Worm (Caenorhabditis elegans) whole organism, L3 larva: ENCODE measurements around the gene C33F10.14.
A peak's percentile ranks its signal among the peaks of the same experiment; 100 is the strongest.
"Not testable (repeated sequence)": the region's sequence is repeated elsewhere in the genome, so short reads cannot be mapped to it uniquely, and the experiment has no call there.

Source experiments
- R02D3.7 ChIP-seq: fragments of 150-350 bp; optimal IDR thresholded peaks from 2 replicates; lab custom pipeline; 2014; ENCODE audit warnings: missing biosample characterization, missing genetic modification characterization
- ceh-16 ChIP-seq: sonication (generic microtip); optimal IDR thresholded peaks from 2 replicates; lab custom pipeline; 2017; ENCODE audit warnings: missing biosample characterization, missing genetic modification characterization
- ceh-28 ChIP-seq: fragments of 150-350 bp; optimal IDR thresholded peaks from 2 replicates; lab custom pipeline; 2014; ENCODE audit warnings: missing biosample characterization, missing genetic modification reagents, missing genetic modification characterization
- ceh-9 ChIP-seq: sonication (generic microtip); optimal IDR thresholded peaks from 2 replicates; lab custom pipeline; 2018; ENCODE audit warnings: missing biosample characterization, missing genetic modification characterization
- daf-12 ChIP-seq: fragments of 150-350 bp; optimal IDR thresholded peaks from 2 replicates; lab custom pipeline; 2014; ENCODE audit warnings: missing biosample characterization, missing genetic modification reagents, missing genetic modification characterization
- egl-27 ChIP-seq: sonication (generic microtip); optimal IDR thresholded peaks from 4 replicates; lab custom pipeline; 2017; ENCODE audit warnings: missing biosample characterization, missing genetic modification reagents, missing genetic modification characterization
- fkh-10 ChIP-seq: sonication (generic microtip); optimal IDR thresholded peaks from 2 replicates; lab custom pipeline; 2017; ENCODE audit warnings: missing biosample characterization, missing genetic modification reagents, missing genetic modification characterization
- fkh-2 ChIP-seq: fragments of 150-350 bp; optimal IDR thresholded peaks from 2 replicates; lab custom pipeline; 2014; ENCODE audit warnings: missing biosample characterization, missing genetic modification reagents, missing genetic modification characterization
- lin-15B ChIP-seq: fragments of 150-350 bp; optimal IDR thresholded peaks from 2 replicates; lab custom pipeline; 2014; ENCODE audit warnings: missing biosample characterization, missing genetic modification characterization
- lin-39 ChIP-seq: fragments of 150-350 bp; optimal IDR thresholded peaks from 2 replicates; lab custom pipeline; 2018; ENCODE audit warnings: missing biosample characterization, missing genetic modification reagents, missing genetic modification characterization
- mml-1 ChIP-seq: fragments of 150-350 bp; sonication (generic microtip); optimal IDR thresholded peaks from 3 replicates; lab custom pipeline; 2014; ENCODE audit warnings: missing biosample characterization, missing genetic modification characterization
- nfya-1 ChIP-seq: sonication (generic microtip); optimal IDR thresholded peaks from 2 replicates; lab custom pipeline; 2017; ENCODE audit warnings: missing genetic modification characterization, mild to moderate bottlenecking, missing compliant biosample characterization, antibody characterized with exemption, moderate library complexity; ENCODE audit not compliant: insufficient read depth
- nhr-237 ChIP-seq: fragments of 150-350 bp; optimal IDR thresholded peaks from 2 replicates; lab custom pipeline; 2014; ENCODE audit warnings: missing biosample characterization, missing genetic modification characterization
- nhr-25 ChIP-seq: sonication (generic microtip); optimal IDR thresholded peaks from 2 replicates; lab custom pipeline; 2017; ENCODE audit warnings: missing biosample characterization, missing genetic modification characterization
- nhr-67 ChIP-seq: fragments of 150-350 bp; optimal IDR thresholded peaks from 2 replicates; lab custom pipeline; 2014; ENCODE audit warnings: missing biosample characterization, missing genetic modification characterization
- pqm-1 ChIP-seq: fragments of 150-350 bp; optimal IDR thresholded peaks from 2 replicates; lab custom pipeline; 2017; ENCODE audit warnings: missing biosample characterization, missing genetic modification characterization, inconsistent platforms
- sea-2 ChIP-seq: fragments of 150-350 bp; sonication (generic microtip); optimal IDR thresholded peaks from 4 replicates; lab custom pipeline; 2014; ENCODE audit warnings: missing biosample characterization, missing genetic modification reagents, missing genetic modification characterization
- skn-1 ChIP-seq: fragments of 150-350 bp; optimal IDR thresholded peaks from 2 replicates; lab custom pipeline; 2014; ENCODE audit warnings: missing biosample characterization, missing genetic modification characterization
- tbx-2 ChIP-seq: sonication (generic microtip); optimal IDR thresholded peaks from 2 replicates; lab custom pipeline; 2016; ENCODE audit warnings: mild to moderate bottlenecking, missing genetic modification characterization, missing compliant biosample characterization
- zag-1 ChIP-seq: fragments of 150-350 bp; optimal IDR thresholded peaks from 2 replicates; lab custom pipeline; 2014; ENCODE audit warnings: missing biosample characterization, missing genetic modification characterization
- ztf-11 ChIP-seq: fragments of 150-350 bp; optimal IDR thresholded peaks from 2 replicates; lab custom pipeline; 2014; ENCODE audit warnings: missing biosample characterization, missing genetic modification characterization

Gene C33F10.14

DNA sequence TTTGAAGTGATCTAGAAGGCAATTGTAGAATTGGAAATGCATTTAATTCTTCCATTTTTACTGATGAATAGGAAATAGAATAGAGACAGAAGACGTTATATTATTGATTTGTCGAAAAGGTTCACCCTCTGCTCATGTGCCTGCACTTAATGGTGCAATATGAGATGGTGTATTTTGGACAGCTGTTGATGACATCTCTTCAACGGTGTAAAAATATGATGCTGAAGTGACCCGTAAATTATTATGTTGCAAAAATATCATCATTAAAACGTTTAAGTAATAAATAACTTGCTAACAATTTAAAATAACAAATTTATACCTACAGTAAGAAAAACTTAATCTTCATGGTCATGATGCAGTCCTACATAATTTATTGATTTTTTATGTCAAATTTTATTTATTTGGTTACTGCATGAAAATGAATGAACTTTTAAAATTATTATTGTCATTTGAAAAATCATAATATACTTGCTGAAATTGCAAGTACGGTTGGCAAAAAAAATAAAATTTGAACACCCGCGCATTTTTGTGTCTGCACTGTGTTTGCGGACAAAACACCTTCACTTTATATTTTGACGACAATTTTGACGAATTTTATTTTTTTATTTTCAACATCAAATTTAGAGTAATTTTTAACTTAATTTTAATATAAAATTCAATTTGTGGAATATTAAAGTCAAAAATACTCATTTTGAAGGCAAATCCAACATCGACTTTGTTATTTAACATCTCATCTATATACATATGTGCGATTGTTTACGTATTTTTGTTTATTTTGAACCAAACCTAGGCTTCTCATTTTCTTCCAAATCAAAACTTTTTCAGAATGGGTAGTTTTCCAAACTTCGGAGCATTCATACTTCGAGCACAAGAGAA, 30.8 kb downstream of the C33F10.14 start, which contains the start of the genes fbxb-88 and tbck-1:
Gene fbxb-88 (minus strand): TSS at position 151 of the 876 bp plus-strand sequence.
Gene tbck-1 (plus strand): TSS at position 826 of the 876 bp plus-strand sequence.
- no peak for TF ChIP-seq fkh-10
- peak; percentile 40 for TF ChIP-seq lin-15B (tag; lab: Kevin White, UChicago)
- TF ChIP-seq ceh-28 (tag; lab: Kevin White, UChicago) = peak; percentile 5
- peak; percentile 63 for TF ChIP-seq nfya-1 (tag; lab: Kevin White, UChicago)

ce11 chrII:4834761-4835160, 37.6 kb downstream of the C33F10.14 start, which contains the start of the genes C33F10.11 and C33F10.1:
TSS of gene C33F10.11 (minus strand) at chrII:4834861.
TSS of gene C33F10.1 (plus strand) at chrII:4835023.
- TF ChIP-seq fkh-2 (no peak), R02D3.7 (no peak), skn-1 (no peak), sea-2 (no peak), nhr-25 (tag; lab: Kevin White, UChicago) (no peak), ceh-9 (no peak), egl-27 (tag; lab: Kevin White, UChicago) (no peak), ceh-16 (no peak)

- TF ChIP-seq zag-1 (tag; lab: Kevin White, UChicago) (no peak), nhr-67 (tag; lab: Kevin White, UChicago) (no peak), pqm-1 (tag; lab: Kevin White, UChicago) (no peak), nhr-237 (tag; lab: Kevin White, UChicago) (no peak), lin-39 (tag; lab: Kevin White, UChicago) (no peak), ceh-9 (no peak), daf-12 (no peak)
- TF ChIP-seq, all 47 proteins: peak for 0
These were observed 40.5 kb downstream of the C33F10.14 start, which contains the start of gene C33F10.12 for ce11 chrII:4837659-4838058. TSS of gene C33F10.12 (minus strand) at chrII:4837759.

DNA sequence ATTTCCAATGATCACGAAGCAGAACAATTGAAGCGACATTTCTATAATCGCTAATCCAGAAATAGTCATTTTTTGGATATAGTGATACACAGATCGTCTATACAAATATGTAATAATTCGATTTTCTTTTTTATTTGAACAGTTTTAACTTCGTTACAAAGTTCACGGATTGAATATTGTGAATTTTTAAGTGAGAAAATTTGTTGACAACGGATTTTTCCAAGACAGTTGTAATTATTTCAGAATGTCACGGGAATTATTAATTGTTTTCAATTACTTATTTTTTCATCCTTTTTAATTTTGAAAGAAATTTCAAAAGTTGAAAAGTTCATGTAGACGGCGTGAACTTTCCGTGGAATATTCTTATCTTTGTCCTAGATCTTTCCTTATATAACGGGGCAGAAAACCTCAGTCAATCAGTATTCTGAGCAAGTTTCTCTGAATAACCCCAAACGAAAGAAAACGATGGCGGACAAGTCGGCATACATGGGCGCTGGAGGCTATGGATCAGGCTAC, 45.0 kb downstream of the C33F10.14 start, which contains the start of the genes T23B7.2 and nspd-4:
Gene T23B7.2 (minus strand): TSS at position 101 of the 516 bp plus-strand sequence.
Gene nspd-4 (plus strand): TSS at position 466 of the 516 bp plus-strand sequence.
- not testable (repeated sequence) for TF ChIP-seq ztf-11, mml-1, tbx-2 (tag; lab: Kevin White, UChicago)
